Worm (Caenorhabditis elegans): ENCODE results near the gene T25F10.3.

The T25F10.3 gene

DNA sequence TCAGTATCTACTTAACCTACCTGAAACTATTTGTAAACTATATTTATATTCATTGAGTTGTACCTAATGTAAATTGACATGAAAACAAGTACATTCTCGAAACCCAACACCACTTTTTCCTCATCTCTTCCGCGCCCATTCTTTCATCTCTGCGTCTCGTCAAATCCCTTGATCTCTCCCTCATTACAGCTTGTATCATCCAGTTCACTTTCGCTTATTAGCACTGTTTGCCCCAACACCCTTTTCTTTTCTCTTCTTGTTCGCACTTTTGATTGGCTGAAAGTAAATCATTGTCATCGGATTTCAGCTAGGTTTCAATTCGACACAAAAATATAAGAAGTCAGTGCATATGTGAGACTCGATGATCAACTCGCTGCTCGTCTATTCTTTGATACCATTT lies at the start of gene T25F10.3:
TSS of gene T25F10.3 (plus strand) at position 308 of the 400 bp plus-strand sequence.
- TF ChIP-seq nhr-12 (tag; optimal IDR thresholded peaks at IDR 0.05): no peak
- peak; percentile 41 for TF ChIP-seq nhr-25 (tag; optimal IDR thresholded peaks at IDR 0.05)
- TF ChIP-seq nhr-237 (tag; optimal IDR thresholded peaks at IDR 0.05): no peak

DNA sequence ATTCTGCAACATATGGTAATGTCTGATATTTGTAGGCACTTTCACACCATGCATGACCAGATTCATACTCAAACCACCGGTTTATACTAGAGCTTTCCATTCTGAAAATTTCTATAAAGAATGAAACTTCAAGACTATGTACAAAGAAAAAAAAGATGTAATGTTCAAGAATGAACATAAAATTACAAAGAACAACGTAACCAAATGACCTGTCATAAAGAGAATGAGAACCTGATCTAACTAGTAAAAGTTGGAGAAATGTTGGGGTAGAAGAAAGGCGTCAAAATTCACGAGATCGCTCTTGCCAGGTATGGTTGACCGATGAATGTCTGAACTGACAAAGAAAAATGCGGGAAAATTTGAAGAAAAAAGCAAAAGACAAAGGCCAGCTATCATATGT lies 47.3 kb upstream of the T25F10.3 start, which contains the start of gene W02F12.2:
TSS of gene W02F12.2 (minus strand) at position 101 of the 400 bp plus-strand sequence.
- TF ChIP-seq ceh-82 (tag; optimal IDR thresholded peaks at IDR 0.05) (no peak), elt-2 (tag; optimal IDR thresholded peaks at IDR 0.05) (no peak)

DNA sequence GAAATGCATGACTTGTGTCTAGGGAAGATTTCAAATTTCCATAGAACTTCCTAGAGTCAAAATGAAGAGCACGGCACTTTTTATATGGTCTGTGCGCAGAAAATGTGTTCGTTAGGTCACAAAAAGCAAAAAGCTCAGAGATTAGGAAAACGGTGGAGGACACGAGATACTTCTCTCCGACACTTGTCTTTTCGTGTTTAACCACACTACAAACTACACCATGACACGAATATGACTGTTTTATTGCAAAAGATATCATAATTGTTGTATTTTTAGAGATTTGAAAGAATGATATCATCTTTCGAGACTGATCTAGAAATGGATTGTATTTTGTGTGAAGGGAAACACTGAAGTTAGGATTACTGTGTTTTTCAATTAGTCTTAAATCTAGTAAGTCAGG lies 45.9 kb upstream of the T25F10.3 start:
- TF ChIP-seq nhr-43 (tag; optimal IDR thresholded peaks at IDR 0.05; ENCODE audit: poor library complexity, severe bottlenecking) (peak; percentile 31), nhr-25 (tag; optimal IDR thresholded peaks at IDR 0.05) (peak; percentile 1), lin-15B (tag; optimal IDR thresholded peaks at IDR 0.05) (no peak)

DNA sequence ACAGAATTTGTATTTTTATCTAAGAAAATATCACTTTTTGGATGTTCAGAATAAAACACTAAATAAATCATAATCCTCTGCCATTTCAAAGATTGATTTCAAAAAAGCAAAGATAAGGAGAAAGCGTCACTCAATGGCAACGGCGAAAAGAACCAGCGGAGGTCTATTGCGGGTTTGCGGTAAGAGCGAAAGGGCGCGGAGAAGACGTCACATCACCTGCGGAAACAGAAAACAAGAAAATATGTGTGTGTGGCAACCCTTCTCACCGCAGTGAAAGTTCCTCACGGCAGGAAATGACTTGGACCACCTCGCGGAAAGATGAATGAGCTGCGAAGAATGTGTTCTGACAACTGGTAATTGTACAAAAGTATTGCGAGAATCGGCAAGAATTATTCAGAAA lies 45.0 kb upstream of the T25F10.3 start:
- no peak for TF ChIP-seq jun-1 (tag; optimal IDR thresholded peaks at IDR 0.05)
- no peak for TF ChIP-seq hmg-11 (tag; optimal IDR thresholded peaks at IDR 0.05)
- no peak for TF ChIP-seq nhr-67 (tag; optimal IDR thresholded peaks at IDR 0.05)
- TF ChIP-seq aly-2 (tag; optimal IDR thresholded peaks at IDR 0.05): no peak
- TF ChIP-seq lsy-12 (tag; optimal IDR thresholded peaks at IDR 0.05): no peak
- TF ChIP-seq R02D3.7 (tag; optimal IDR thresholded peaks at IDR 0.05): no peak
- TF ChIP-seq fkh-10 (GFP tag; optimal IDR thresholded peaks at IDR 0.05): no peak

DNA sequence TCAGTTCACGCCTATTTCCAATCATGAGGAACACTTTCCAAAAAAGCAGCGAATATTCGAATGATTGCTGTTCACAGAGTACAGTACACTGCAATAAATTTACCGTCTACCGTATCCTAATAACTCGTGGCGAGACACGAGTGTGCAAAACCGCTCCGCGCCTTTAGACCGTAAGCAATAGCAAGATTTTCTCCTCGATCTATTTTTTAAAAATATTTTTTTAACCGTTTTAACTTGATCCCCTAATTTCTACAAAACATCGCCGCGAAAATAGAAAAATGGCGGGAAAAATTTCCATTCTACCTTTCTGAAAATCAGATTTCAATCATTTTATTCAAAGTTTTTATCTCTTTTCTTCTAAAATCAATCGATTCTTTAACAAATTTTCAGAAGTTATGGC lies 42.2 kb upstream of the T25F10.3 start, which contains the start of gene era-1:
TSS of gene era-1 (plus strand) at position 366 of the 400 bp plus-strand sequence.
- TF ChIP-seq ceh-28 (tag; optimal IDR thresholded peaks at IDR 0.05) (no peak), skn-1 (tag; optimal IDR thresholded peaks at IDR 0.05) (no peak), nhr-237 (tag; optimal IDR thresholded peaks at IDR 0.05) (no peak), ztf-11 (tag; optimal IDR thresholded peaks at IDR 0.05) (no peak), fos-1 (tag; optimal IDR thresholded peaks at IDR 0.05) (no peak), hmg-11 (tag; optimal IDR thresholded peaks at IDR 0.05) (no peak), ama-1 (optimal IDR thresholded peaks at IDR 0.05) (no peak), nhr-43 (tag; optimal IDR thresholded peaks at IDR 0.05; ENCODE audit: poor library complexity, severe bottlenecking) (no peak), lsy-12 (tag; optimal IDR thresholded peaks at IDR 0.05) (no peak), lin-15B (tag; optimal IDR thresholded peaks at IDR 0.05) (no peak), pha-4 (tag; optimal IDR thresholded peaks at IDR 0.05) (no peak), snpc-4 (tag; optimal IDR thresholded peaks at IDR 0.05) (no peak), fkh-2 (tag; optimal IDR thresholded peaks at IDR 0.05) (no peak), unc-62 (GFP tag; optimal IDR thresholded peaks at IDR 0.05) (no peak), elt-2 (tag; optimal IDR thresholded peaks at IDR 0.05) (no peak), nhr-28 (tag; optimal IDR thresholded peaks at IDR 0.05) (no peak), zag-1 (tag; optimal IDR thresholded peaks at IDR 0.05) (no peak), unc-39 (tag; optimal IDR thresholded peaks at IDR 0.05) (no peak)

DNA sequence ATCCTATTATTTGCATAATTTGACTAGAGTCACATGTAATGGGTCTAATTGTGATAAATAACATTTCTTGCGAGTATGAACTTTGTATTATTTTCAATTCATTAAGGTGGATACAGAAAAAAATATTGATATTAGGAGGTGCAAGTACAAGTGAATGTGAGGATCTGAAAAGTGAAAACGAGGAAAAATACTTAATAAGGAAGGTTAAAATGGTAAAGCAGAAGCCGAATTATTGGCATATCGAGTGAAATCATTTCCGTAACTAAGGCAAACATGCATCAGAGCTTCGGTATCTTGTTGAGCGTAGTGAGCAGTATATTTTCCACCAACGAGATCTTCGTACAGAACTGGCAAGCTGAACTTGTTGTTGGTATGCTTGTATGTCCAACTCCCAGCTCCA lies 40.4 kb upstream of the T25F10.3 start:
- no peak for TF ChIP-seq lin-15B (tag; optimal IDR thresholded peaks at IDR 0.05)
- TF ChIP-seq nhr-25 (tag; optimal IDR thresholded peaks at IDR 0.05): no peak
- TF ChIP-seq hmg-11 (tag; optimal IDR thresholded peaks at IDR 0.05): no peak
- TF ChIP-seq pqm-1 (tag; optimal IDR thresholded peaks at IDR 0.05): no peak
- no peak for TF ChIP-seq ztf-11 (tag; optimal IDR thresholded peaks at IDR 0.05)
- TF ChIP-seq elt-2 (tag; optimal IDR thresholded peaks at IDR 0.05): no peak
- no peak for TF ChIP-seq nhr-76 (tag; optimal IDR thresholded peaks at IDR 0.05)
- no peak for TF ChIP-seq zag-1 (tag; optimal IDR thresholded peaks at IDR 0.05)
- TF ChIP-seq ceh-16 (tag; optimal IDR thresholded peaks at IDR 0.05): no peak
- no peak for TF ChIP-seq lsy-12 (tag; optimal IDR thresholded peaks at IDR 0.05)
- no peak for TF ChIP-seq nhr-28 (tag; optimal IDR thresholded peaks at IDR 0.05)
- TF ChIP-seq unc-62 (GFP tag; optimal IDR thresholded peaks at IDR 0.05): no peak
- no peak for TF ChIP-seq mml-1 (tag; optimal IDR thresholded peaks at IDR 0.05)
- TF ChIP-seq nhr-67 (tag; optimal IDR thresholded peaks at IDR 0.05): no peak
- TF ChIP-seq snpc-4 (tag; optimal IDR thresholded peaks at IDR 0.05): no peak
- TF ChIP-seq pha-4 (tag; optimal IDR thresholded peaks at IDR 0.05): no peak
- TF ChIP-seq ZK546.5 (tag; optimal IDR thresholded peaks at IDR 0.05): no peak

DNA sequence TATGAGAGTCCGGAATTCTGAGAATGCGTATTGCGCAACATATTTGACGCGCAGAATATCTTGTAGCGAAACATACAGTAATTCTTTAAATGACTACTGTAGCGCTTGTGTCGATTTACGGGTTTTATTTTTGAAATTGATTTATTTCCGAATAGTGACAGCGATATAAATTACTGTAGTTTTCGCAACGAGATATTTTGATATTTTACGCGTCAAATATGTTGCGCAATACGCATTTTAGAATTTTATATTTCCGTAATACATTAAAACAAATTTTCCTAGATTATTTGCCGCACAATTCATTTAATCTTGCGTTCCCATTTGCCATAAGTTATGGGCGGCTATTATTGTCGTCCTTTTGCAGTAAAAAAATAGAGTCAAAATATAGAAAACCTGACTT lies 39.5 kb upstream of the T25F10.3 start:
- no peak for TF ChIP-seq pha-4 (tag; optimal IDR thresholded peaks at IDR 0.05)

Measured in whole organism, L3 larva.